Worm (Caenorhabditis elegans) whole organism, L2 larva: ENCODE data around the gene F53F1.2.

Experiments
- C34F6.9 ChIP-seq: fragments of 150-350 bp; optimal IDR thresholded peaks from 2 replicates; lab custom pipeline; 2014; ENCODE audit warnings: missing biosample characterization, missing genetic modification characterization
- F13H6.1 ChIP-seq: sonication (generic microtip); optimal IDR thresholded peaks from 2 replicates; lab custom pipeline; 2016; ENCODE audit warnings: missing genetic modification characterization, missing compliant biosample characterization
- R02D3.7 ChIP-seq: fragments of 150-350 bp; optimal IDR thresholded peaks from 2 replicates; lab custom pipeline; 2014; ENCODE audit warnings: missing biosample characterization, missing genetic modification characterization
- Y55F3AM.14 ChIP-seq: fragments of 200-800 bp; sonication (Bioruptor generic); optimal IDR thresholded peaks from 2 replicates; lab custom pipeline; 2018; ENCODE audit warnings: mild to moderate bottlenecking, missing genetic modification characterization, missing compliant biosample characterization
- alr-1 ChIP-seq: fragments of 150-350 bp; optimal IDR thresholded peaks from 2 replicates; lab custom pipeline; 2014; ENCODE audit warnings: missing biosample characterization, missing genetic modification characterization
- ama-1 ChIP-seq: fragments of 150-350 bp; optimal IDR thresholded peaks from 2 replicates; lab custom pipeline; 2018; ENCODE audit warnings: inconsistent platforms
- blmp-1 ChIP-seq: sonication (generic microtip); optimal IDR thresholded peaks from 2 replicates; lab custom pipeline; 2017; ENCODE audit warnings: missing genetic modification characterization, mild to moderate bottlenecking, missing compliant biosample characterization, antibody characterized with exemption, moderate library complexity; ENCODE audit not compliant: insufficient read depth
- ceh-16 ChIP-seq: fragments of 150-350 bp; optimal IDR thresholded peaks from 2 replicates; lab custom pipeline; 2014; ENCODE audit warnings: missing biosample characterization, missing genetic modification characterization
- ceh-82 ChIP-seq: fragments of 150-350 bp; optimal IDR thresholded peaks from 2 replicates; lab custom pipeline; 2014; ENCODE audit warnings: missing biosample characterization, missing genetic modification characterization
- crh-2 ChIP-seq: sonication (generic microtip); optimal IDR thresholded peaks from 2 replicates; lab custom pipeline; 2017; ENCODE audit warnings: missing biosample characterization, missing genetic modification characterization
- egl-27 ChIP-seq: sonication (generic microtip); optimal IDR thresholded peaks from 3 replicates; lab custom pipeline; 2017; ENCODE audit warnings: missing biosample characterization, missing genetic modification reagents, missing genetic modification characterization
- elt-1 ChIP-seq: fragments of 150-350 bp; optimal IDR thresholded peaks from 2 replicates; lab custom pipeline; 2014; ENCODE audit warnings: missing biosample characterization, missing genetic modification characterization
- elt-3 ChIP-seq: sonication (generic microtip); optimal IDR thresholded peaks from 2 replicates; lab custom pipeline; 2017; ENCODE audit warnings: missing biosample characterization, missing genetic modification characterization
- fos-1 ChIP-seq: fragments of 150-350 bp; optimal IDR thresholded peaks from 2 replicates; lab custom pipeline; 2014; ENCODE audit warnings: missing biosample characterization, missing genetic modification characterization
- lin-11 ChIP-seq: fragments of 150-350 bp; sonication (generic microtip); optimal IDR thresholded peaks from 2 replicates; lab custom pipeline; 2014; ENCODE audit warnings: missing biosample characterization, missing genetic modification characterization, inconsistent platforms, mixed read lengths
- lin-13 ChIP-seq: fragments of 150-350 bp; optimal IDR thresholded peaks from 2 replicates; lab custom pipeline; 2014; ENCODE audit warnings: missing biosample characterization, missing genetic modification reagents, missing genetic modification characterization
- lin-39 ChIP-seq: fragments of 150-350 bp; optimal IDR thresholded peaks from 2 replicates; lab custom pipeline; 2014; ENCODE audit warnings: missing biosample characterization, missing genetic modification reagents, missing genetic modification characterization
- lsy-2 ChIP-seq, 2 experiments: fragments of 150-350 bp in 1 of 2; sonication (generic microtip) in 1 of 2; optimal IDR thresholded peaks; 2 replicates each; lab custom pipeline; 2014 to 2017; ENCODE audit warnings: missing biosample characterization in 2 of 2, missing genetic modification characterization in 2 of 2
- mbf-1 ChIP-seq: sonication (generic microtip); optimal IDR thresholded peaks from 2 replicates; lab custom pipeline; 2017; ENCODE audit warnings: missing biosample characterization, missing genetic modification characterization
- nhr-10 ChIP-seq: sonication (generic microtip); optimal IDR thresholded peaks from 2 replicates; lab custom pipeline; 2017; ENCODE audit warnings: missing biosample characterization, missing genetic modification characterization
- nhr-11 ChIP-seq: fragments of 150-350 bp; optimal IDR thresholded peaks from 2 replicates; lab custom pipeline; 2014; ENCODE audit warnings: missing biosample characterization, missing genetic modification characterization
- nhr-12 ChIP-seq: fragments of 150-350 bp; optimal IDR thresholded peaks from 2 replicates; lab custom pipeline; 2014; ENCODE audit warnings: missing biosample characterization, missing genetic modification characterization
- nhr-129 ChIP-seq: fragments of 150-350 bp; optimal IDR thresholded peaks from 2 replicates; lab custom pipeline; 2014; ENCODE audit warnings: missing biosample characterization, missing genetic modification characterization
- nhr-21 ChIP-seq: fragments of 150-350 bp; optimal IDR thresholded peaks from 2 replicates; lab custom pipeline; 2014; ENCODE audit warnings: missing biosample characterization, missing genetic modification characterization
- nhr-23 ChIP-seq: fragments of 150-350 bp; optimal IDR thresholded peaks from 2 replicates; lab custom pipeline; 2014; ENCODE audit warnings: missing biosample characterization, missing genetic modification reagents, missing genetic modification characterization
- nhr-25 ChIP-seq: fragments of 150-350 bp; sonication (generic microtip); optimal IDR thresholded peaks from 3 replicates; lab custom pipeline; 2014; ENCODE audit warnings: missing biosample characterization, missing genetic modification characterization
- nhr-6 ChIP-seq: fragments of 150-350 bp; optimal IDR thresholded peaks from 2 replicates; lab custom pipeline; 2014; ENCODE audit warnings: missing biosample characterization, missing genetic modification characterization
- peb-1 ChIP-seq: fragments of 150-350 bp; optimal IDR thresholded peaks from 2 replicates; lab custom pipeline; 2014; ENCODE audit warnings: missing biosample characterization, missing genetic modification characterization
- sem-4 ChIP-seq: fragments of 150-350 bp; optimal IDR thresholded peaks from 2 replicates; lab custom pipeline; 2014; ENCODE audit warnings: missing biosample characterization, missing genetic modification reagents, missing genetic modification characterization
- skn-1 ChIP-seq: sonication (generic microtip); optimal IDR thresholded peaks from 2 replicates; lab custom pipeline; 2017; ENCODE audit warnings: missing biosample characterization, missing genetic modification characterization
- sma-3 ChIP-seq: sonication (generic microtip); optimal IDR thresholded peaks from 2 replicates; lab custom pipeline; 2016; ENCODE audit warnings: missing genetic modification reagents, missing genetic modification characterization, missing compliant biosample characterization
- sma-9 ChIP-seq, 2 experiments: fragments of 150-350 bp in 1 of 2; sonication (generic microtip) in 1 of 2; optimal IDR thresholded peaks; 2 replicates each; lab custom pipeline; 2014 to 2016; ENCODE audit warnings: missing genetic modification characterization in 2 of 2, mild to moderate bottlenecking in 1 of 2, missing biosample characterization in 1 of 2, missing compliant biosample characterization in 1 of 2, missing genetic modification reagents in 1 of 2, moderate library complexity in 1 of 2
- snpc-4 ChIP-seq: fragments of 150-350 bp; optimal IDR thresholded peaks from 2 replicates; lab custom pipeline; 2014; ENCODE audit warnings: missing biosample characterization, missing genetic modification characterization
- unc-39 ChIP-seq: fragments of 150-350 bp; optimal IDR thresholded peaks from 2 replicates; lab custom pipeline; 2014; ENCODE audit warnings: missing biosample characterization, missing genetic modification characterization
- unc-55 ChIP-seq: fragments of 150-350 bp; sonication (generic microtip); optimal IDR thresholded peaks from 3 replicates; lab custom pipeline; 2014; ENCODE audit warnings: missing biosample characterization, missing genetic modification reagents, missing genetic modification characterization
- unc-62 ChIP-seq: fragments of 150-350 bp; optimal IDR thresholded peaks from 2 replicates; lab custom pipeline; 2014; ENCODE audit warnings: missing biosample characterization, missing genetic modification reagents, missing genetic modification characterization
- zag-1 ChIP-seq: fragments of 150-350 bp; optimal IDR thresholded peaks from 2 replicates; lab custom pipeline; 2014; ENCODE audit warnings: missing biosample characterization, missing genetic modification characterization
- ztf-1 ChIP-seq: fragments of 200-800 bp; sonication (Bioruptor generic); conservative IDR thresholded peaks from 2 replicates; pipeline ENCODE4 v1.3.6; 2022; ENCODE audit warnings: missing genetic modification characterization, missing compliant biosample characterization
- ztf-4 ChIP-seq: fragments of 150-350 bp; optimal IDR thresholded peaks from 2 replicates; lab custom pipeline; 2014; ENCODE audit warnings: missing biosample characterization, missing genetic modification characterization

The F53F1.2 gene

ce11 chrV:13396426-13396825 is 10.2 kb upstream of the F53F1.2 start:
- TF ChIP-seq elt-3 (tag; lab: Kevin White, UChicago) = no peak
- no peak for TF ChIP-seq blmp-1
- no peak for TF ChIP-seq alr-1 (tag; lab: Kevin White, UChicago)
- TF ChIP-seq lsy-2 (tag; optimal IDR thresholded peaks at IDR 0.05; lab: Kevin White, UChicago) = no peak
- TF ChIP-seq nhr-25 (tag; lab: Kevin White, UChicago) = no peak
- TF ChIP-seq Y55F3AM.14 = peak; percentile 39
- TF ChIP-seq zag-1 (tag; lab: Kevin White, UChicago) = peak; percentile 48
- no peak for TF ChIP-seq nhr-10 (tag; lab: Kevin White, UChicago)
- peak; percentile 17 for TF ChIP-seq nhr-129
- no peak for TF ChIP-seq nhr-6 (tag; lab: Kevin White, UChicago)

ce11 chrV:13401669-13402068 is 4.9 kb upstream of the F53F1.2 start:
- no peak for TF ChIP-seq C34F6.9
- no peak for TF ChIP-seq ceh-82 (tag; lab: Kevin White, UChicago)
- no peak for TF ChIP-seq nhr-21 (tag; lab: Kevin White, UChicago)
- no peak for TF ChIP-seq blmp-1
- TF ChIP-seq R02D3.7 = no peak
- TF ChIP-seq unc-62 = no peak
- TF ChIP-seq ceh-16 (tag; lab: Kevin White, UChicago) = no peak
- TF ChIP-seq ztf-4 = no peak
- TF ChIP-seq crh-2 = no peak
- TF ChIP-seq zag-1 (tag; lab: Kevin White, UChicago) = no peak
- TF ChIP-seq snpc-4 = no peak
- TF ChIP-seq nhr-10 (tag; lab: Kevin White, UChicago) = no peak
- TF ChIP-seq sma-9 (GFP tag; optimal IDR thresholded peaks at IDR 0.05; lab: Kevin White, UChicago) = no peak
- TF ChIP-seq sma-9 (tag; optimal IDR thresholded peaks at IDR 0.05; lab: Kevin White, UChicago) = no peak

- TF ChIP-seq nhr-12 (no peak), C34F6.9 (peak; percentile 31), lsy-2 (tag; optimal IDR thresholded peaks at IDR 0.05; lab: Kevin White, UChicago) (peak in 1 of 2 experiments; percentile 18), unc-55 (GFP tag; lab: Kevin White, UChicago) (peak; percentile 4), lin-39 (tag; lab: Kevin White, UChicago) (peak; percentile 72), F13H6.1 (tag; lab: Kevin White, UChicago) (peak; percentile 3), skn-1 (tag; lab: Kevin White, UChicago) (no peak), ztf-4 (no peak), peb-1 (tag; lab: Kevin White, UChicago) (no peak), sma-9 (GFP tag; optimal IDR thresholded peaks at IDR 0.05; lab: Kevin White, UChicago) (peak; percentile 42), sma-9 (tag; optimal IDR thresholded peaks at IDR 0.05; lab: Kevin White, UChicago) (no peak), nhr-25 (tag; lab: Kevin White, UChicago) (no peak), unc-62 (no peak), blmp-1 (no peak), sma-3 (GFP tag; lab: Kevin White, UChicago) (no peak), nhr-129 (peak; percentile 80), nhr-11 (tag; lab: Kevin White, UChicago) (no peak), zag-1 (tag; lab: Kevin White, UChicago) (no peak)
Observed at ce11 chrV:13402524-13402923, 4.1 kb upstream of the F53F1.2 start.

- peak in 1 of 2 experiments; percentile 32 for TF ChIP-seq lsy-2 (tag; optimal IDR thresholded peaks at IDR 0.05; lab: Kevin White, UChicago)
- no peak for TF ChIP-seq sem-4 (tag; lab: Kevin White, UChicago)
- TF ChIP-seq, all 48 proteins: peak for 1
Observed at ce11 chrV:13406032-13406431, 584 bp upstream of the F53F1.2 start, which contains the start of gene cutl-1. Gene cutl-1 (minus strand): TSS chrV:13406114.

- no peak for TF ChIP-seq elt-1 (tag; lab: Kevin White, UChicago)
- no peak for TF ChIP-seq ztf-4
- peak; percentile 67 for TF ChIP-seq fos-1 (tag; lab: Kevin White, UChicago)
Observed at ce11 chrV:13407913-13408312, 1.3 kb downstream of the F53F1.2 start, which contains the start of gene F53F1.3. Gene F53F1.3 (plus strand): TSS chrV:13408242.

ce11 chrV:13408440-13408839 is 1.8 kb downstream of the F53F1.2 start:
- TF ChIP-seq peb-1 (tag; lab: Kevin White, UChicago) = no peak
- TF ChIP-seq unc-39 = no peak
- no peak for TF ChIP-seq egl-27 (tag; lab: Kevin White, UChicago)
- no peak for TF ChIP-seq ztf-1 (GFP tag; lab: Robert Waterston, UW)
- no peak for TF ChIP-seq ama-1 (lab: Kevin White, UChicago)
- TF ChIP-seq sma-9 (GFP tag; optimal IDR thresholded peaks at IDR 0.05; lab: Kevin White, UChicago) = no peak
- TF ChIP-seq sma-9 (tag; optimal IDR thresholded peaks at IDR 0.05; lab: Kevin White, UChicago) = no peak
- TF ChIP-seq nhr-11 (tag; lab: Kevin White, UChicago) = no peak
- TF ChIP-seq mbf-1 (tag; lab: Kevin White, UChicago) = no peak
- TF ChIP-seq lin-13 (GFP tag; lab: Kevin White, UChicago) = no peak
- no peak for TF ChIP-seq elt-1 (tag; lab: Kevin White, UChicago)
- no peak for TF ChIP-seq lin-11 (tag; lab: Kevin White, UChicago)
- TF ChIP-seq R02D3.7 = no peak
- TF ChIP-seq ceh-16 (tag; lab: Kevin White, UChicago) = no peak
- TF ChIP-seq nhr-10 (tag; lab: Kevin White, UChicago) = no peak
- TF ChIP-seq nhr-23 (tag; lab: Kevin White, UChicago) = no peak
